Worm (Caenorhabditis elegans) whole organism, midembryonic: ENCODE data around the gene T06E4.5.

Experiments used
- T22C8.4 ChIP-seq: fragments of 200-800 bp; sonication (Bioruptor generic); IDR thresholded peaks from 2 replicates; pipeline ENCODE4 v1.3.6; 2022; ENCODE audit warnings: missing genetic modification characterization, missing compliant biosample characterization
- cog-1 ChIP-seq: sonication (generic microtip); optimal IDR thresholded peaks from 2 replicates; lab custom pipeline; 2016; ENCODE audit warnings: missing genetic modification characterization, missing compliant biosample characterization
- flt-1 ChIP-seq: fragments of 200-800 bp; sonication (Bioruptor generic); IDR thresholded peaks from 2 replicates; pipeline ENCODE4 v1.3.6; 2022; ENCODE audit warnings: missing genetic modification characterization, missing compliant biosample characterization
- klf-2 ChIP-seq: fragments of 200-800 bp; sonication (Bioruptor generic); conservative IDR thresholded peaks from 2 replicates; pipeline ENCODE4 v1.3.6; 2022; ENCODE audit warnings: missing genetic modification reagents, missing genetic modification characterization, missing compliant biosample characterization
- med-1 ChIP-seq: sonication (generic microtip); optimal IDR thresholded peaks from 2 replicates; lab custom pipeline; 2017; ENCODE audit warnings: missing genetic modification characterization, mild to moderate bottlenecking, missing compliant biosample characterization, antibody characterized with exemption, missing genetic modification reagents; ENCODE audit not compliant: insufficient read depth
- ref-1 ChIP-seq: fragments of 200-800 bp; sonication (Bioruptor generic); conservative IDR thresholded peaks from 2 replicates; pipeline ENCODE4 v1.3.6; 2022; ENCODE audit warnings: missing genetic modification reagents, missing genetic modification characterization, missing compliant biosample characterization
- tab-1 ChIP-seq: fragments of 200-800 bp; sonication (Bioruptor generic); IDR thresholded peaks from 2 replicates; pipeline ENCODE4 v1.3.6; 2022; ENCODE audit warnings: missing genetic modification characterization, missing compliant biosample characterization
- ztf-23 ChIP-seq: fragments of 200-800 bp; sonication (Bioruptor generic); IDR thresholded peaks from 2 replicates; pipeline ENCODE4 v1.3.6; 2022; ENCODE audit warnings: missing genetic modification reagents, missing genetic modification characterization, missing compliant biosample characterization
- ztf-29 ChIP-seq: fragments of 200-800 bp; sonication (Bioruptor generic); IDR thresholded peaks from 2 replicates; pipeline ENCODE4 v1.3.6; 2022; ENCODE audit warnings: missing genetic modification reagents, missing genetic modification characterization, missing compliant biosample characterization

T06E4.5 gene

DNA sequence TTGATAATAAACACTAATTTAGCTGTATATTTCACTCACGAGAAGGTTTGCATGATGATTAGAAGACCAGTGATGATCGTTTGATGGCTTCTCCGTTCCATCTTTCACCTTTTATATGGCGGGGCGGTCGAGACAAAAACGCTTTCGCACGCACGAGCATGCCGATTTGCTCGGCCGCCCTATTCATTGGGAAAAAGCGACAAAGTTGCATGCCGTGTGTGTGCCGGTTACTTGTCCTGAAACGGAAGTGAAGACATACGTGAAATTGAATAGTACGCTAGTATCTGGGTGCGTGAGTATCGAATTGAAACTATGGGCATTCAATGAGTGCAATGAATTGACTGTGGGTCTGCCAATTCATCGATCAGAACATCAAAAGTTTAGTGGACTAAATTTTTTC, 8.2 kb upstream of the T06E4.5 start, which contains the start of gene idpc-5:
TSS of gene idpc-5 (minus strand) at position 101 of the 400 bp plus-strand sequence.
- TF ChIP-seq klf-2: no peak
- TF ChIP-seq ztf-23: no peak
- no peak for TF ChIP-seq tab-1 (GFP tag; lab: Robert Waterston, UW)

- TF ChIP-seq klf-2 (no peak), med-1 (GFP tag; lab: Kevin White, UChicago) (no peak), tab-1 (GFP tag; lab: Robert Waterston, UW) (no peak), ztf-23 (no peak), cog-1 (tag; lab: Kevin White, UChicago) (no peak), ref-1 (GFP tag; lab: Robert Waterston, UW) (no peak), ztf-29 (no peak), T22C8.4 (GFP tag; lab: Robert Waterston, UW) (no peak), flt-1 (GFP tag; lab: Robert Waterston, UW) (no peak)
Measured at ce11 chrV:9625122-9625521, 5.9 kb upstream of the T06E4.5 start, which contains the start of gene idpc-4. idpc-4 (plus strand) TSS chrV:9625422.

- no peak for TF ChIP-seq ztf-23
- TF ChIP-seq ztf-29: no peak
Measured at ce11 chrV:9625604-9626446, 5.2 kb upstream of the T06E4.5 start, which contains the start of gene T06E4.7. T06E4.7 (plus strand) TSS chrV:9626396.

ce11 chrV:9628603-9629002, 2.4 kb upstream of the T06E4.5 start:
- no peak for TF ChIP-seq flt-1 (GFP tag; lab: Robert Waterston, UW)
- no peak for TF ChIP-seq tab-1 (GFP tag; lab: Robert Waterston, UW)
- TF ChIP-seq med-1 (GFP tag; lab: Kevin White, UChicago): no peak
- TF ChIP-seq ref-1 (GFP tag; lab: Robert Waterston, UW): no peak
- TF ChIP-seq klf-2: no peak
- no peak for TF ChIP-seq ztf-29
- no peak for TF ChIP-seq ztf-23

DNA sequence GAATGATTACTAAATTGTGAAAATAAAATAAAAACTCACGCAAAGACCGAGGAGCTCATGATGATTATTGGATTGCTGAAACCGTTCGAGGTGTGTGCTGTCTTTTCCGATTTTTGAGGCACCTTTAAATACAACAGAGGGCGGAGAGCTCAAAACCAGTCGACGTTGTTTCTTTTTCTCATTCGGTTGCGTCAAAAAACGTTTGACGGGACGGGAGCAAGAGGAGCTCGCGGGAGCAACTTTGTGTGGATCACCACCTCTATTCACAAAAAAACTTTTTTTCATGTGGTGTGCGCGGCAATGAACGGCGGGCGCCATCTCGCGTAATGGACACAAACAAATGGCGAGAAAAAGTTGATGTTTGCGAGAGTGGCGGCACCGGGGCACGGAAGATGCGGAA, 1.9 kb upstream of the T06E4.5 start, which contains the start of gene idpc-3:
TSS of gene idpc-3 (minus strand) at position 101 of the 400 bp plus-strand sequence.
- TF ChIP-seq T22C8.4 (GFP tag; lab: Robert Waterston, UW) (no peak), ztf-29 (no peak), ztf-23 (no peak), cog-1 (tag; lab: Kevin White, UChicago) (no peak), med-1 (GFP tag; lab: Kevin White, UChicago) (no peak), klf-2 (no peak), flt-1 (GFP tag; lab: Robert Waterston, UW) (no peak)

DNA sequence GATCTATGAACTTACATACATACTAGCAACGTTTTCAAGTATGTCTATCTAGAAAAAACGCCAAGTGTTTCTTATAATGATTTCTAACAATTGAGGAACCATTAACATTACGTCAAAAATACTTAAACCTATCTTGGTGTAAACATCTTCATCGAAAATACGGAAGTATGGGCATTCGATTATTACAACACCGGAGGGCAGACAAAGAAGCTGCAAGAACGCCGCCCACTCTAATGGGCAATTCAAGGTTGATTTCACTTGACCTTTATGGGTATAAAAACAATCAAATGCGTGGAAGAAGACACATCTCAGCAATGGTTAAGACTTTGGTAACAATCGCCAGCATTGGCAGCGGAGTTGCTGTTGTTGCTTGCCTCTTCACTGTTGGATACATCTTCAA, 1.4 kb upstream of the T06E4.5 start, which contains the start of gene col-146:
TSS of gene col-146 (plus strand) at position 301 of the 400 bp plus-strand sequence.
- no peak for TF ChIP-seq flt-1 (GFP tag; lab: Robert Waterston, UW)
- no peak for TF ChIP-seq klf-2
- no peak for TF ChIP-seq ztf-29
- no peak for TF ChIP-seq tab-1 (GFP tag; lab: Robert Waterston, UW)
- TF ChIP-seq cog-1 (tag; lab: Kevin White, UChicago): no peak
- TF ChIP-seq ztf-23: no peak
- TF ChIP-seq T22C8.4 (GFP tag; lab: Robert Waterston, UW): no peak

DNA sequence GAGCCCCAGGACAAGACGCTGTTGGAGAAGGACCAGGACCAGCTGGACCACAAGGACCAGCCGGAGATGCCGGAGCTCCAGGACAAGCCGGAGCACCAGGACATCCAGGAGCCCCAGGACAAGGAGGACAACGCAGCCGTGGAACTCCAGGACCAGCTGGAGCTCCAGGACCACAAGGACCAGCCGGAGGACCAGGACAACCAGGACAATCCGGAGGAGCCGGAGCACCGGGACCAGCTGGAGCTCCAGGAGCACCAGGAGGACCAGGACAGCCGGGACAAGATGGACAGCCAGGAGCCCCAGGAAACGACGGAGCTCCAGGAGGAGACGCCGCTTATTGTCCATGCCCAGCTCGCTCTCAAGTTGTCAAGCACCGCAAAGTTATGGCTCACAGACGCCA, 502 bp upstream of the T06E4.5 start:
- TF ChIP-seq med-1 (GFP tag; lab: Kevin White, UChicago): no peak
- TF ChIP-seq ztf-29: no peak
- TF ChIP-seq ztf-23: no peak
- TF ChIP-seq T22C8.4 (GFP tag; lab: Robert Waterston, UW): no peak
- TF ChIP-seq klf-2: no peak
- no peak for TF ChIP-seq cog-1 (tag; lab: Kevin White, UChicago)
- no peak for TF ChIP-seq flt-1 (GFP tag; lab: Robert Waterston, UW)
- TF ChIP-seq tab-1 (GFP tag; lab: Robert Waterston, UW): no peak
- TF ChIP-seq ref-1 (GFP tag; lab: Robert Waterston, UW): no peak

DNA sequence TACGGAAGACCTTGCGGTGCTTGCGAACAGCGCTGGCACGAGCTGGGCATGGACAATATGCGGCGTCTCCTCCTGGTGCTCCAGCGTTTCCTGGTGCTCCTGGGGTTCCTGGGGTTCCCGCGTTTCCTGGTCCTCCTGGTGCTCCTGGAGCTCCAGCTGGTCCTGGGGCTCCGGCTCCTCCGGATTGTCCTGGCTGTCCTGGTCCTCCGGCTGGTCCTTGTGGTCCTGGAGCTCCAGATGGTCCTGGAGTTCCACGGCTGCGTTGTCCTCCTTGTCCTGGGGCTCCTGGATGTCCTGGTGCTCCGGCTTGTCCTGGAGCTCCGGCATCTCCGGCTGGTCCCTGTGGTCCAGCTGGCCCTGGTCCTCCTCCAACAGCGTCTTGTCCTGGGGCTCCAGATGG, 1.3 kb downstream of the T06E4.5 start:
- TF ChIP-seq klf-2: no peak
- no peak for TF ChIP-seq med-1 (GFP tag; lab: Kevin White, UChicago)
- TF ChIP-seq cog-1 (tag; lab: Kevin White, UChicago): no peak
- TF ChIP-seq ztf-29: no peak
- no peak for TF ChIP-seq ztf-23
- TF ChIP-seq T22C8.4 (GFP tag; lab: Robert Waterston, UW): no peak
- TF ChIP-seq tab-1 (GFP tag; lab: Robert Waterston, UW): no peak
- no peak for TF ChIP-seq flt-1 (GFP tag; lab: Robert Waterston, UW)
- TF ChIP-seq ref-1 (GFP tag; lab: Robert Waterston, UW): no peak

DNA sequence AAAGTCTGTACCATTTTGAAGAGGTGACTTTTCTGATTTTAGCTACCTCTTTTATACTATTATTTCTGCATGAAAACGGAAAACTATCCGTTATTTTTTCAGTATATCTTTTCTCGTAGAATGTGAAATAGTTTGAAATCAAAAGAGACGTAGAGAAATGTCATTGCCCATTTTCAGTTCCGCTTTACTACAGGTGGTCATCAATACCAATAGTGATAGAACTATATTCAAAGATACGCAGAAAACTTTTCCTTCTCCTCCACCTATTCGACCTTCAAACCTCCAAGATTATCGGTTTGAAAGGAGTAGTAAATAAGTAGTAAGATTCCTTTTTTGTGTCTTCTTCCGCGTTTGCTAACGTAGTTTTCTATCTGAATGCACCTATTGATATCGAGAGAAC, 2.3 kb downstream of the T06E4.5 start, which contains the start of gene col-147:
TSS of gene col-147 (minus strand) at position 26 of the 400 bp plus-strand sequence.
- TF ChIP-seq tab-1 (GFP tag; lab: Robert Waterston, UW) (no peak), cog-1 (tag; lab: Kevin White, UChicago) (no peak), ref-1 (GFP tag; lab: Robert Waterston, UW) (no peak), ztf-23 (no peak), T22C8.4 (GFP tag; lab: Robert Waterston, UW) (no peak)

- no peak for TF ChIP-seq ref-1 (GFP tag; lab: Robert Waterston, UW)
- TF ChIP-seq klf-2: no peak
- TF ChIP-seq cog-1 (tag; lab: Kevin White, UChicago): no peak
- TF ChIP-seq med-1 (GFP tag; lab: Kevin White, UChicago): no peak
- no peak for TF ChIP-seq tab-1 (GFP tag; lab: Robert Waterston, UW)
- no peak for TF ChIP-seq ztf-23
- no peak for TF ChIP-seq ztf-29
- TF ChIP-seq T22C8.4 (GFP tag; lab: Robert Waterston, UW): no peak
Measured at ce11 chrV:9645507-9645906, 14.5 kb downstream of the T06E4.5 start, which contains the start of the genes atl-1 and hcp-2. atl-1 (minus strand) TSS chrV:9645595. hcp-2 (plus strand) TSS chrV:9645859.
